Fruit fly (Drosophila melanogaster) whole organism, embryonic: Measurements from ENCODE around the gene Catsup.

Experiments
- CG10431 ChIP-seq: fragments of 200-800 bp; sonication (Bioruptor generic); optimal IDR thresholded peaks from 3 replicates; lab custom pipeline; 2018; ENCODE audit warnings: missing biosample characterization, mild to moderate bottlenecking, missing genetic modification characterization
- CG10565 ChIP-seq: fragments of 200-800 bp; sonication (Bioruptor generic); optimal IDR thresholded peaks from 3 replicates; lab custom pipeline; 2016; ENCODE audit warnings: missing biosample characterization, mild to moderate bottlenecking, missing genetic modification characterization
- CG11398 ChIP-seq: fragments of 200-800 bp; sonication (Bioruptor generic); optimal IDR thresholded peaks from 2 replicates; lab custom pipeline; 2016; ENCODE audit warnings: missing biosample characterization, missing genetic modification characterization
- CG12236 ChIP-seq: fragments of 200-800 bp; sonication (Bioruptor generic); optimal IDR thresholded peaks from 2 replicates; lab custom pipeline; 2016; ENCODE audit warnings: missing biosample characterization, missing genetic modification characterization
- CG12299 ChIP-seq: fragments of 200-800 bp; sonication (Bioruptor generic); optimal IDR thresholded peaks from 2 replicates; lab custom pipeline; 2018; ENCODE audit warnings: missing biosample characterization, mild to moderate bottlenecking, missing genetic modification characterization
- CG14860 ChIP-seq: fragments of 200-800 bp; sonication (Bioruptor generic); IDR thresholded peaks from 3 replicates; pipeline ENCODE4 v1.3.6; 2022; ENCODE audit warnings: missing biosample characterization, missing genetic modification characterization; ENCODE audit not compliant: partially characterized antibody
- CG15479 ChIP-seq: fragments of 200-800 bp; sonication (Bioruptor generic); optimal IDR thresholded peaks from 3 replicates; lab custom pipeline; 2019; ENCODE audit warnings: missing biosample characterization, mild to moderate bottlenecking, missing genetic modification characterization, moderate library complexity
- CG1602 ChIP-seq: fragments of 200-800 bp; sonication (Bioruptor generic); optimal IDR thresholded peaks from 3 replicates; lab custom pipeline; 2016; ENCODE audit warnings: missing biosample characterization, missing genetic modification characterization
- CG17829 ChIP-seq: fragments of 200-800 bp; optimal IDR thresholded peaks from 2 replicates; lab custom pipeline; 2019; ENCODE audit warnings: missing biosample characterization, mild to moderate bottlenecking, missing genetic modification characterization, moderate library complexity
- CG1792 ChIP-seq: fragments of 200-800 bp; sonication (Bioruptor generic); optimal IDR thresholded peaks from 2 replicates; lab custom pipeline; 2016; ENCODE audit warnings: missing biosample characterization, missing genetic modification characterization
- CG2202 ChIP-seq: fragments of 200-800 bp; sonication (Bioruptor generic); optimal IDR thresholded peaks from 2 replicates; lab custom pipeline; 2018; ENCODE audit warnings: missing biosample characterization, mild to moderate bottlenecking, missing genetic modification characterization
- CG30020 ChIP-seq: fragments of 200-800 bp; optimal IDR thresholded peaks from 2 replicates; lab custom pipeline; 2019; ENCODE audit warnings: missing biosample characterization, mild to moderate bottlenecking, missing genetic modification characterization, moderate library complexity
- CG3065 ChIP-seq: fragments of 200-800 bp; sonication (Bioruptor generic); optimal IDR thresholded peaks from 2 replicates; lab custom pipeline; 2016; ENCODE audit warnings: missing biosample characterization, missing genetic modification characterization
- CG34224 ChIP-seq: fragments of 200-800 bp; sonication (Bioruptor generic); IDR thresholded peaks from 3 replicates; pipeline ENCODE4 v1.3.6; 2022; ENCODE audit warnings: missing biosample characterization, missing genetic modification characterization; ENCODE audit not compliant: partially characterized antibody
- CG34422 ChIP-seq: fragments of 200-800 bp; sonication (Bioruptor generic); IDR thresholded peaks from 3 replicates; pipeline ENCODE4 v1.3.6; 2022; ENCODE audit warnings: missing biosample characterization, missing genetic modification characterization
- CG4360 ChIP-seq: fragments of 200-800 bp; sonication (Bioruptor generic); IDR thresholded peaks from 2 replicates; pipeline ENCODE4 v1.3.6; 2022; ENCODE audit warnings: missing biosample characterization, missing genetic modification characterization
- CG43689 ChIP-seq: fragments of 200-800 bp; sonication (Bioruptor generic); IDR thresholded peaks from 2 replicates; pipeline ENCODE4 v1.3.6; 2022; ENCODE audit warnings: missing biosample characterization, missing genetic modification characterization
- CG4424 ChIP-seq: fragments of 200-800 bp; sonication (Bioruptor generic); optimal IDR thresholded peaks from 3 replicates; lab custom pipeline; 2016; ENCODE audit warnings: missing biosample characterization, missing genetic modification characterization
- CG6254 ChIP-seq: fragments of 200-800 bp; sonication (Bioruptor generic); optimal IDR thresholded peaks from 3 replicates; lab custom pipeline; 2017; ENCODE audit warnings: mild to moderate bottlenecking, missing biosample characterization, missing genetic modification reagents, missing genetic modification characterization
- CG8089 ChIP-seq: fragments of 200-800 bp; sonication (Bioruptor generic); optimal IDR thresholded peaks from 3 replicates; lab custom pipeline; 2016; ENCODE audit warnings: missing biosample characterization, missing genetic modification characterization
- CG8388 ChIP-seq: fragments of 200-800 bp; sonication (Bioruptor generic); optimal IDR thresholded peaks from 2 replicates; lab custom pipeline; 2019; ENCODE audit warnings: missing biosample characterization, mild to moderate bottlenecking, missing genetic modification characterization, moderate library complexity
- CG8765 ChIP-seq: fragments of 200-800 bp; sonication (Bioruptor generic); IDR thresholded peaks from 2 replicates; pipeline ENCODE4 v1.3.6; 2022; ENCODE audit warnings: missing biosample characterization, missing genetic modification characterization
- CG9817 ChIP-seq: fragments of 200-800 bp; sonication (Bioruptor generic); optimal IDR thresholded peaks from 2 replicates; lab custom pipeline; 2018; ENCODE audit warnings: missing biosample characterization, mild to moderate bottlenecking, missing genetic modification characterization, moderate library complexity
- Camta ChIP-seq: fragments of 200-800 bp; sonication (Bioruptor generic); optimal IDR thresholded peaks from 2 replicates; lab custom pipeline; 2016; ENCODE audit warnings: missing biosample characterization, missing genetic modification characterization
- Dad ChIP-seq: fragments of 200-800 bp; sonication (Bioruptor generic); optimal IDR thresholded peaks from 3 replicates; lab custom pipeline; 2016; ENCODE audit warnings: missing biosample characterization, missing genetic modification characterization
- Dll ChIP-seq: fragments of 200-800 bp; sonication (Bioruptor generic); IDR thresholded peaks from 4 replicates; pipeline ENCODE4 v1.3.6; 2022; ENCODE audit warnings: missing biosample characterization, missing genetic modification characterization; ENCODE audit not compliant: partially characterized antibody
- Eip74EF ChIP-seq, 2 experiments: fragments of 200-800 bp in 1 of 2; fragments of >200 bp in 1 of 2; sonication (Bioruptor generic) in 1 of 2; optimal IDR thresholded peaks; 2 replicates each; lab custom pipeline; 2017 to 2019; ENCODE audit warnings: missing biosample characterization in 2 of 2, missing genetic modification characterization in 2 of 2, mild to moderate bottlenecking in 1 of 2, moderate library complexity in 1 of 2
- H2.0 ChIP-seq: fragments of 200-800 bp; sonication (Bioruptor generic); IDR thresholded peaks from 2 replicates; pipeline ENCODE4 v1.3.6; 2022; ENCODE audit warnings: missing biosample characterization, missing genetic modification characterization
- HLHmδ ChIP-seq: fragments of 200-800 bp; sonication (Bioruptor generic); optimal IDR thresholded peaks from 2 replicates; lab custom pipeline; 2018; ENCODE audit warnings: missing biosample characterization, mild to moderate bottlenecking, missing genetic modification characterization, moderate library complexity
- Hey ChIP-seq: fragments of 200-800 bp; sonication (Bioruptor generic); optimal IDR thresholded peaks from 3 replicates; lab custom pipeline; 2018; ENCODE audit warnings: missing biosample characterization, mild to moderate bottlenecking, missing genetic modification characterization
- NfI ChIP-seq: fragments of 200-800 bp; sonication (Bioruptor generic); optimal IDR thresholded peaks from 3 replicates; lab custom pipeline; 2018; ENCODE audit warnings: missing biosample characterization, mild to moderate bottlenecking, missing genetic modification characterization, moderate library complexity
- Ssrp ChIP-seq: fragments of 200-800 bp; sonication (Bioruptor generic); optimal IDR thresholded peaks from 2 replicates; lab custom pipeline; 2018; ENCODE audit warnings: missing biosample characterization, mild to moderate bottlenecking, missing genetic modification characterization, moderate library complexity
- Stat92E ChIP-seq, 3 experiments: fragments of >200 bp in 2 of 3; fragments of 200-800 bp in 1 of 3; sonication (Bioruptor generic) in 1 of 3; optimal IDR thresholded peaks; 2 replicates each; lab custom pipeline; 2017 to 2019; ENCODE audit warnings: missing biosample characterization in 3 of 3, missing genetic modification characterization in 3 of 3, mild to moderate bottlenecking in 1 of 3, moderate library complexity in 1 of 3
- ap ChIP-seq: fragments of 200-800 bp; sonication (Bioruptor generic); IDR thresholded peaks from 2 replicates; pipeline ENCODE4 v1.3.6; 2022; ENCODE audit warnings: missing biosample characterization, missing genetic modification characterization
- chinmo ChIP-seq: fragments of 200-800 bp; sonication (Bioruptor generic); IDR thresholded peaks from 4 replicates; pipeline ENCODE4 v1.3.6; 2022; ENCODE audit warnings: missing biosample characterization, missing genetic modification characterization; ENCODE audit not compliant: partially characterized antibody
- cwo ChIP-seq: fragments of 200-800 bp; sonication (Bioruptor generic); optimal IDR thresholded peaks from 3 replicates; lab custom pipeline; 2017; ENCODE audit warnings: missing biosample characterization, missing genetic modification characterization, mild to moderate bottlenecking, moderate library complexity, missing genetic modification reagents
- exex ChIP-seq: fragments of 200-800 bp; sonication (Bioruptor generic); optimal IDR thresholded peaks from 4 replicates; lab custom pipeline; 2018; ENCODE audit warnings: missing biosample characterization, mild to moderate bottlenecking, missing genetic modification characterization, moderate library complexity
- gcm ChIP-seq: fragments of 200-800 bp; sonication (Bioruptor generic); optimal IDR thresholded peaks from 2 replicates; lab custom pipeline; 2019; ENCODE audit warnings: missing biosample characterization, mild to moderate bottlenecking, missing genetic modification characterization, moderate library complexity
- h ChIP-seq: fragments of >200 bp; optimal IDR thresholded peaks from 2 replicates; lab custom pipeline; 2017
- jigr1 ChIP-seq: fragments of 200-800 bp; sonication (Bioruptor generic); IDR thresholded peaks from 3 replicates; pipeline ENCODE4 v1.3.6; 2022; ENCODE audit warnings: missing biosample characterization, missing genetic modification characterization
- kni ChIP-seq: fragments of 200-800 bp; sonication (Bioruptor generic); optimal IDR thresholded peaks from 3 replicates; lab custom pipeline; 2017; ENCODE audit warnings: mild to moderate bottlenecking, missing biosample characterization, missing genetic modification reagents, missing genetic modification characterization
- knrl ChIP-seq: fragments of 200-800 bp; sonication (Bioruptor generic); IDR thresholded peaks from 3 replicates; pipeline ENCODE4 v1.3.6; 2022; ENCODE audit warnings: missing biosample characterization, missing genetic modification characterization; ENCODE audit not compliant: partially characterized antibody
- lov ChIP-seq, 2 experiments: fragments of 200-800 bp in 1 of 2; fragments of >200 bp in 1 of 2; sonication (Bioruptor generic) in 1 of 2; IDR thresholded peaks in 1 of 2; optimal IDR thresholded peaks in 1 of 2; 2 replicates in 1 of 2; 3 replicates in 1 of 2; pipeline versions ENCODE4 v1.3.6 to Lab custom; 2017 to 2022; ENCODE audit warnings: missing biosample characterization in 1 of 2, missing genetic modification characterization in 1 of 2
- p53 ChIP-seq: fragments of 200-800 bp; sonication (Bioruptor generic); optimal IDR thresholded peaks from 2 replicates; lab custom pipeline; 2016; ENCODE audit warnings: missing biosample characterization, missing genetic modification characterization
- sim ChIP-seq: fragments of 200-800 bp; sonication (Bioruptor generic); IDR thresholded peaks from 2 replicates; pipeline ENCODE4 v1.3.6; 2022; ENCODE audit warnings: missing biosample characterization, missing genetic modification characterization
- sima ChIP-seq: fragments of 200-800 bp; sonication (Bioruptor generic); optimal IDR thresholded peaks from 2 replicates; lab custom pipeline; 2016; ENCODE audit warnings: missing biosample characterization, missing genetic modification characterization
- sna ChIP-seq: fragments of 200-800 bp; sonication (Bioruptor generic); IDR thresholded peaks from 2 replicates; pipeline ENCODE4 v1.3.6; 2022; ENCODE audit warnings: missing biosample characterization, missing genetic modification characterization; ENCODE audit not compliant: partially characterized antibody
- vvl ChIP-seq: fragments of 200-800 bp; sonication (Bioruptor generic); IDR thresholded peaks from 2 replicates; pipeline ENCODE4 v1.3.6; 2022; ENCODE audit warnings: missing biosample characterization, missing genetic modification characterization
- yki ChIP-seq: fragments of >200 bp; optimal IDR thresholded peaks from 3 replicates; lab custom pipeline; 2018
- zen ChIP-seq: fragments of 200-800 bp; sonication (Bioruptor generic); optimal IDR thresholded peaks from 3 replicates; lab custom pipeline; 2018; ENCODE audit warnings: missing biosample characterization, mild to moderate bottlenecking, missing genetic modification characterization, moderate library complexity

Gene Catsup

DNA sequence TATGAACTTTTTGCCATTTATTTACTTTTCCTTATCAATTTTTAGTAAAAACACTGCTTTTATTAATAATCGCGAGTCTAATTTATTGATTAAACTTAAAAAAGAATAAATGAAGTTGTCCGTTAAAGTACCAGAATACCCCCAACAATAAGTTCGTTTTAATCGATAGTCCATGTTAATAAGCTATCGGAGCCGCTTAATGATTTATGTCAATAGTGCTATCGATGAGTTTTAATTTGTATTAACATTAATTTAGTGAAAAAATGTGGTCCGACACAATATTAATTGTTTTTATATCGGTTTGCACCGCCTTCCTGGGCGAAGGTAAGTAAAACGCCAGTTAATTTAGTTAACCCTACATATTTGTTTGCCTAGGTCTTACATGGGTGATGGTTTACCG, 7.2 kb downstream of the Catsup start, which contains the start of gene CG10470 (continued):
- TF ChIP-seq Stat92E (GFP tag; optimal IDR thresholded peaks at IDR 0.05; lab: Kevin White, UChicago): no peak
- no peak for TF ChIP-seq CG2202 (tag; lab: Kevin White, UChicago)
- TF ChIP-seq Dll (GFP tag; lab: Robert Waterston, UW): peak; percentile 83
- TF ChIP-seq H2.0 (GFP tag; lab: Robert Waterston, UW): no peak
- peak; percentile 70 for TF ChIP-seq sna
- no peak for TF ChIP-seq lov (optimal IDR thresholded peaks at IDR 0.05; lab: Kevin White, UChicago)
- TF ChIP-seq lov (GFP tag; IDR thresholded peaks at IDR 0.05; lab: Robert Waterston, UW): no peak
- no peak for TF ChIP-seq CG10431 (GFP tag; lab: Kevin White, UChicago)
- TF ChIP-seq CG8765 (GFP tag; lab: Robert Waterston, UW): no peak
- TF ChIP-seq CG11398 (GFP tag; lab: Kevin White, UChicago): no peak
- TF ChIP-seq jigr1 (GFP tag; lab: Robert Waterston, UW): no peak
- TF ChIP-seq CG12299: no peak
- no peak for TF ChIP-seq CG1792 (GFP tag; lab: Kevin White, UChicago)
- no peak for TF ChIP-seq Ssrp (tag; lab: Kevin White, UChicago)
- TF ChIP-seq CG34422: no peak
- peak; percentile 79 for TF ChIP-seq CG14860 (GFP tag; lab: Robert Waterston, UW)
- TF ChIP-seq Hey (tag; lab: Kevin White, UChicago): no peak
- TF ChIP-seq p53 (GFP tag; lab: Kevin White, UChicago): no peak
- no peak for TF ChIP-seq CG43689 (GFP tag; lab: Robert Waterston, UW)
- peak; percentile 28 for TF ChIP-seq CG8388 (GFP tag; lab: Kevin White, UChicago)
- peak; percentile 84; the same call in 2 of the 4 replicates for TF ChIP-seq chinmo (GFP tag; lab: Robert Waterston, UW)
- TF ChIP-seq Eip74EF (GFP tag; optimal IDR thresholded peaks at IDR 0.05; lab: Kevin White, UChicago): no peak
- TF ChIP-seq sima (GFP tag; lab: Kevin White, UChicago): no peak
- TF ChIP-seq sim (GFP tag; lab: Robert Waterston, UW): no peak
- TF ChIP-seq zen: peak; percentile 51
- no peak for TF ChIP-seq kni (GFP tag; lab: Kevin White, UChicago)
- no peak for TF ChIP-seq cwo (GFP tag; lab: Kevin White, UChicago)
- no peak for TF ChIP-seq CG1602 (GFP tag; lab: Kevin White, UChicago)
- TF ChIP-seq h (lab: Kevin White, UChicago): no peak
- TF ChIP-seq NfI (GFP tag; lab: Kevin White, UChicago): no peak
- TF ChIP-seq CG30020 (tag; lab: Kevin White, UChicago): peak; percentile 47
- no peak for TF ChIP-seq CG12236 (GFP tag; lab: Kevin White, UChicago)
- TF ChIP-seq gcm (GFP tag; lab: Kevin White, UChicago): peak; percentile 9
- TF ChIP-seq CG4424: no peak
- no peak for TF ChIP-seq CG10565 (GFP tag; lab: Kevin White, UChicago)
- peak; percentile 53; the same call in 1 of the 2 replicates for TF ChIP-seq vvl (GFP tag; lab: Robert Waterston, UW)
- TF ChIP-seq CG9817: no peak
- no peak for TF ChIP-seq HLHmδ (GFP tag; lab: Kevin White, UChicago)
- no peak for TF ChIP-seq yki (lab: Kevin White, UChicago)
- TF ChIP-seq exex (tag; lab: Kevin White, UChicago): no peak
- TF ChIP-seq CG17829: peak; percentile 54
- TF ChIP-seq Camta: no peak
- no peak for TF ChIP-seq CG6254
- peak; percentile 84 for TF ChIP-seq CG34224 (GFP tag; lab: Robert Waterston, UW)
- TF ChIP-seq knrl: peak; percentile 70; the same call in 2 of the 3 replicates
- TF ChIP-seq CG8089 (GFP tag; lab: Kevin White, UChicago): no peak
- TF ChIP-seq ap (GFP tag; lab: Robert Waterston, UW): no peak
- no peak for TF ChIP-seq CG3065 (GFP tag; lab: Kevin White, UChicago)
- TF ChIP-seq CG15479: no peak
- no peak for TF ChIP-seq Dad (GFP tag; lab: Kevin White, UChicago)
- no peak for TF ChIP-seq CG4360 (GFP tag; lab: Robert Waterston, UW)
